Worm (Caenorhabditis elegans): ENCODE measurements around the gene ptr-8.

The ptr-8 gene

DNA sequence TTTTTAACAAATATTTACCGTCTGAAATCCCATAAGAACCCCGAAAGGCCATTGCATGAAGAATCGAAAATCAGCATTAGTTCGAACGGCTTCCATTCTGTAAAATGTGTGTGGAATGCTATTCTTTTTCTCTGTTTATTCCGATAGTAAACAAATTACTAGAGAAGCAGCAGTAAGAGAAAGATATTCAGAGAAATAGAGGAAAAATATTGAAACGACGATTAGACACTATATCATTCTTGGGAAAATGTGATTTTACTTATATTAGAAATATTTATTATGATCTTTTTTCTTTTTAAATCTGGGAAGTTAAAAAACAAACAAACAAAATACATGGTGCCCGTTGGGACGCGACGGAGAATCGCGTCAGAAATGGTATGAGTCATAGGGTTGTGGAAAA is 45.6 kb upstream of the ptr-8 start, which contains the start of gene M106.8:
M106.8 (minus strand) TSS at position 101 of the 400 bp plus-strand sequence.
- no peak for TF ChIP-seq nhr-12 (tag; optimal IDR thresholded peaks at IDR 0.05)
- no peak for TF ChIP-seq sma-3 (GFP tag; optimal IDR thresholded peaks at IDR 0.05)
- no peak for TF ChIP-seq R02D3.7 (tag; optimal IDR thresholded peaks at IDR 0.05)
- TF ChIP-seq ceh-16 (tag; optimal IDR thresholded peaks at IDR 0.05): no peak
- no peak for TF ChIP-seq nhr-21 (tag; optimal IDR thresholded peaks at IDR 0.05)
- no peak for TF ChIP-seq dmd-4 (tag; optimal IDR thresholded peaks at IDR 0.05)
- TF ChIP-seq ztf-1 (GFP tag; conservative IDR thresholded peaks at IDR 0.05): no peak
- TF ChIP-seq egl-27 (tag; optimal IDR thresholded peaks at IDR 0.05): no peak
- TF ChIP-seq nhr-6 (tag; optimal IDR thresholded peaks at IDR 0.05): no peak
- no peak for TF ChIP-seq lin-11 (tag; optimal IDR thresholded peaks at IDR 0.05)
- no peak for TF ChIP-seq mbf-1 (tag; optimal IDR thresholded peaks at IDR 0.05)
- no peak for TF ChIP-seq nhr-11 (tag; optimal IDR thresholded peaks at IDR 0.05)
- TF ChIP-seq nhr-237 (tag; optimal IDR thresholded peaks at IDR 0.05): no peak
- no peak for TF ChIP-seq ceh-82 (tag; optimal IDR thresholded peaks at IDR 0.05)
- TF ChIP-seq C34F6.9 (tag; optimal IDR thresholded peaks at IDR 0.05): no peak

DNA sequence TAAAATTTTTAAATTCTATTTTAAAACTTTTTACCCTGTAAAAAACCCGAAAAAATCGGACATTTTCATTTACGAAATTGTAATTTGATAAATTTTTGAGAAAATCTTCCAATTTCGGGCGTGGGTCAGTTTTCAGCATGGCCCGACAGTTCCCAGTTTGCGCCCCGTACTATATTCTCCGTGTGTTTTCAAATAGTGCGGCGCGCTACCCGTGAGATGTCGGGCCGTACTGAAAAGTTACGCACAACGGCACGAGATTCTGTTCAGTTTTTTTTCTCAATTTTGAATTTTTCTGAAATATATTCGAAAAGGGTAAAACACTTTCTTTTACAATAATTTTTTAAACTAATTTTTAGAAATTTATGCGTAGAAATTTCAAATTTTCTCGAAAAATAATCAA is 42.0 kb upstream of the ptr-8 start:
- TF ChIP-seq egl-27 (tag; optimal IDR thresholded peaks at IDR 0.05) (no peak), nhr-12 (tag; optimal IDR thresholded peaks at IDR 0.05) (no peak), R02D3.7 (tag; optimal IDR thresholded peaks at IDR 0.05) (no peak), nhr-6 (tag; optimal IDR thresholded peaks at IDR 0.05) (no peak), blmp-1 (tag; optimal IDR thresholded peaks at IDR 0.05; ENCODE audit: insufficient read depth) (no peak), zag-1 (tag; optimal IDR thresholded peaks at IDR 0.05) (no peak), ztf-4 (tag; optimal IDR thresholded peaks at IDR 0.05) (no peak), gmeb-1 (tag; optimal IDR thresholded peaks at IDR 0.05) (no peak), dmd-4 (tag; optimal IDR thresholded peaks at IDR 0.05) (no peak), nhr-25 (tag; optimal IDR thresholded peaks at IDR 0.05) (no peak), ceh-82 (tag; optimal IDR thresholded peaks at IDR 0.05) (no peak), elt-1 (tag; optimal IDR thresholded peaks at IDR 0.05) (no peak), peb-1 (tag; optimal IDR thresholded peaks at IDR 0.05) (no peak), crh-2 (tag; optimal IDR thresholded peaks at IDR 0.05) (no peak), unc-55 (GFP tag; optimal IDR thresholded peaks at IDR 0.05) (no peak), nhr-11 (tag; optimal IDR thresholded peaks at IDR 0.05) (no peak), sma-3 (GFP tag; optimal IDR thresholded peaks at IDR 0.05) (no peak), mbf-1 (tag; optimal IDR thresholded peaks at IDR 0.05) (no peak)

- TF ChIP-seq ztf-1 (GFP tag; conservative IDR thresholded peaks at IDR 0.05): no peak
- TF ChIP-seq C34F6.9 (tag; optimal IDR thresholded peaks at IDR 0.05): no peak
- TF ChIP-seq Y55F3AM.14 (GFP tag; optimal IDR thresholded peaks at IDR 0.05): no peak
- no peak for TF ChIP-seq R02D3.7 (tag; optimal IDR thresholded peaks at IDR 0.05)
- no peak for TF ChIP-seq lin-39 (tag; optimal IDR thresholded peaks at IDR 0.05)
- TF ChIP-seq nhr-21 (tag; optimal IDR thresholded peaks at IDR 0.05): no peak
- TF ChIP-seq nhr-237 (tag; optimal IDR thresholded peaks at IDR 0.05): no peak
- TF ChIP-seq blmp-1 (tag; optimal IDR thresholded peaks at IDR 0.05; ENCODE audit: insufficient read depth): no peak
- no peak for TF ChIP-seq crh-2 (tag; optimal IDR thresholded peaks at IDR 0.05)
- no peak for TF ChIP-seq nhr-25 (tag; optimal IDR thresholded peaks at IDR 0.05)
- no peak for TF ChIP-seq peb-1 (tag; optimal IDR thresholded peaks at IDR 0.05)
- TF ChIP-seq gmeb-1 (tag; optimal IDR thresholded peaks at IDR 0.05): no peak
- no peak for TF ChIP-seq mdl-1 (tag; optimal IDR thresholded peaks at IDR 0.05)
- TF ChIP-seq lin-11 (tag; optimal IDR thresholded peaks at IDR 0.05): no peak
- no peak for TF ChIP-seq ztf-11 (tag; optimal IDR thresholded peaks at IDR 0.05)
- TF ChIP-seq ZK546.5 (tag; optimal IDR thresholded peaks at IDR 0.05): no peak
- TF ChIP-seq lsy-2 (tag; optimal IDR thresholded peaks at IDR 0.05): no peak
Measured at ce11 chrII:10849903-10850302, 39.2 kb upstream of the ptr-8 start, which contains the start of gene M106.2. Gene M106.2, minus strand, starts transcription at chrII:10850003.

- TF ChIP-seq egl-27 (tag; optimal IDR thresholded peaks at IDR 0.05): peak; percentile 68
- no peak for TF ChIP-seq nhr-6 (tag; optimal IDR thresholded peaks at IDR 0.05)
- no peak for TF ChIP-seq peb-1 (tag; optimal IDR thresholded peaks at IDR 0.05)
- TF ChIP-seq lsy-2 (tag; optimal IDR thresholded peaks at IDR 0.05): peak; percentile 22 to 78
- peak; percentile 34 for TF ChIP-seq unc-55 (GFP tag; optimal IDR thresholded peaks at IDR 0.05)
- no peak for TF ChIP-seq skn-1 (tag; optimal IDR thresholded peaks at IDR 0.05)
- peak; percentile 58 for TF ChIP-seq mab-5 (tag; optimal IDR thresholded peaks at IDR 0.05)
- no peak for TF ChIP-seq lin-11 (tag; optimal IDR thresholded peaks at IDR 0.05)
- TF ChIP-seq blmp-1 (tag; optimal IDR thresholded peaks at IDR 0.05; ENCODE audit: insufficient read depth): peak; percentile 47
- peak; percentile 35 for TF ChIP-seq gmeb-1 (tag; optimal IDR thresholded peaks at IDR 0.05)
- no peak for TF ChIP-seq unc-39 (tag; optimal IDR thresholded peaks at IDR 0.05)
- TF ChIP-seq F13H6.1 (tag; optimal IDR thresholded peaks at IDR 0.05): peak; percentile 90
- TF ChIP-seq lin-39 (tag; optimal IDR thresholded peaks at IDR 0.05): no peak
- no peak for TF ChIP-seq nhr-10 (tag; optimal IDR thresholded peaks at IDR 0.05)
- no peak for TF ChIP-seq nhr-77 (tag; optimal IDR thresholded peaks at IDR 0.05)
- no peak for TF ChIP-seq Y55F3AM.14 (GFP tag; optimal IDR thresholded peaks at IDR 0.05)
- TF ChIP-seq sma-3 (GFP tag; optimal IDR thresholded peaks at IDR 0.05): peak; percentile 82
- TF ChIP-seq nhr-12 (tag; optimal IDR thresholded peaks at IDR 0.05): no peak
- peak; percentile 55 for TF ChIP-seq ceh-16 (tag; optimal IDR thresholded peaks at IDR 0.05)
- TF ChIP-seq sem-4 (tag; optimal IDR thresholded peaks at IDR 0.05): peak; percentile 70
- TF ChIP-seq lin-13 (GFP tag; optimal IDR thresholded peaks at IDR 0.05): peak; percentile 45
- TF ChIP-seq ZK546.5 (tag; optimal IDR thresholded peaks at IDR 0.05): no peak
- TF ChIP-seq C34F6.9 (tag; optimal IDR thresholded peaks at IDR 0.05): peak; percentile 95
- TF ChIP-seq nhr-21 (tag; optimal IDR thresholded peaks at IDR 0.05): peak; percentile 64
- peak; percentile 87 for TF ChIP-seq nhr-25 (tag; optimal IDR thresholded peaks at IDR 0.05)
- no peak for TF ChIP-seq ztf-1 (GFP tag; conservative IDR thresholded peaks at IDR 0.05)
- peak; percentile 96 for TF ChIP-seq unc-62 (GFP tag; optimal IDR thresholded peaks at IDR 0.05)
- peak; percentile 89 for TF ChIP-seq crh-2 (tag; optimal IDR thresholded peaks at IDR 0.05)
- TF ChIP-seq sma-9 (GFP tag; optimal IDR thresholded peaks at IDR 0.05): peak; percentile 80
- TF ChIP-seq sma-9 (tag; optimal IDR thresholded peaks at IDR 0.05): no peak
- no peak for TF ChIP-seq elt-3 (tag; optimal IDR thresholded peaks at IDR 0.05)
- TF ChIP-seq mbf-1 (tag; optimal IDR thresholded peaks at IDR 0.05): no peak
- no peak for TF ChIP-seq nhr-237 (tag; optimal IDR thresholded peaks at IDR 0.05)
- no peak for TF ChIP-seq nhr-11 (tag; optimal IDR thresholded peaks at IDR 0.05)
- TF ChIP-seq ceh-82 (tag; optimal IDR thresholded peaks at IDR 0.05): no peak
Measured at ce11 chrII:10851110-10851509, 38.0 kb upstream of the ptr-8 start.

Data from whole organism, L2 larva.